Fruit fly (Drosophila melanogaster): ENCODE measurements around the gene LManIV.

- TF ChIP-seq CG8478 (optimal IDR thresholded peaks at IDR 0.05) = no peak
- no peak for TF ChIP-seq CTCF (optimal IDR thresholded peaks at IDR 0.05)
Observed at dm6 chr2L:8784731-8785130, 12.6 kb upstream of the LManIV start.
